Fruit fly (Drosophila melanogaster) S2 (cell line): ENCODE measurements around the gene eIF2Balpha.

Source experiments
- CG8478 ChIP-seq: fragments of >200 bp; optimal IDR thresholded peaks from 2 replicates; lab custom pipeline; 2018
- CTCF ChIP-seq, 2 experiments: fragments of >200 bp; optimal IDR thresholded peaks; 2 replicates each; lab custom pipeline; 2018

DNA sequence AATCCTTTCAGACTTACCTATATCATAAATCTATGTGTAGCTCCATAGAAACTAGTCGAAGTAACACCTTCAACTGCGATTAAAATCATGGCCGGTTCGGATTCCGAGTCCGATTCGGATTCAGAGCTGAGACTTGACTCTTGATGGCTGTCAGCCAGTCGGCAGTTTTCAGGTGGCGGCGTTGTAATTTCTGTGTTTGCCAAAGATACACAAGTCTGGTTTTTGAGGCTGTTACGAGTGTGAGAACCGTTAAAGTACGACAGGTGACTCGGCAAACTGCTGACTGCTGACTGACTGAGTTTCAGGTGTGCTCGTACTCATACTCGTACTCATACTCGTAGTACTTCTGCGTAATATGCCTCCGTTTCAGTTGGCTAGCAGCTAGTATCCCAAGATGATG lies 44.5 kb downstream of the eIF2Balpha start:
- TF ChIP-seq CG8478 (no peak), CTCF (optimal IDR thresholded peaks at IDR 0.05; lab: Kevin White, UChicago) (no peak)
